Worm (Caenorhabditis elegans): ENCODE measurements around the gene znf-622.

Gene znf-622

ce11 chrIII:6411914-6412313 is 30.5 kb downstream of the znf-622 start, which contains the start of gene C05D11.5:
Gene C05D11.5 (minus strand): TSS chrIII:6412014.
- TF ChIP-seq alr-1 (tag; optimal IDR thresholded peaks at IDR 0.05) (no peak), ceh-82 (tag; optimal IDR thresholded peaks at IDR 0.05) (no peak), mab-5 (tag; optimal IDR thresholded peaks at IDR 0.05) (no peak), nhr-77 (tag; optimal IDR thresholded peaks at IDR 0.05) (no peak), nhr-6 (tag; optimal IDR thresholded peaks at IDR 0.05) (no peak), ZK546.5 (tag; optimal IDR thresholded peaks at IDR 0.05) (no peak), nhr-21 (tag; optimal IDR thresholded peaks at IDR 0.05) (no peak), fos-1 (tag; optimal IDR thresholded peaks at IDR 0.05) (no peak), nhr-237 (tag; optimal IDR thresholded peaks at IDR 0.05) (no peak)

- TF ChIP-seq alr-1 (tag; optimal IDR thresholded peaks at IDR 0.05) = no peak
- no peak for TF ChIP-seq ztf-11 (tag; optimal IDR thresholded peaks at IDR 0.05)
- TF ChIP-seq Y55F3AM.14 (GFP tag; optimal IDR thresholded peaks at IDR 0.05) = peak; percentile 35
- TF ChIP-seq lin-39 (tag; optimal IDR thresholded peaks at IDR 0.05) = no peak
- peak; percentile 69 for TF ChIP-seq ama-1 (optimal IDR thresholded peaks at IDR 0.05)
- TF ChIP-seq skn-1 (tag; optimal IDR thresholded peaks at IDR 0.05) = no peak
- TF ChIP-seq nhr-25 (tag; optimal IDR thresholded peaks at IDR 0.05) = peak; percentile 27
- TF ChIP-seq unc-55 (GFP tag; optimal IDR thresholded peaks at IDR 0.05) = peak; percentile 7
- TF ChIP-seq nhr-6 (tag; optimal IDR thresholded peaks at IDR 0.05) = peak; percentile 14
- peak; percentile 46 for TF ChIP-seq sma-3 (GFP tag; optimal IDR thresholded peaks at IDR 0.05)
- TF ChIP-seq ztf-4 (tag; optimal IDR thresholded peaks at IDR 0.05) = peak; percentile 69
- TF ChIP-seq lin-11 (tag; optimal IDR thresholded peaks at IDR 0.05) = no peak
- no peak for TF ChIP-seq nhr-129 (tag; optimal IDR thresholded peaks at IDR 0.05)
- peak; percentile 42 for TF ChIP-seq lin-13 (GFP tag; optimal IDR thresholded peaks at IDR 0.05)
- peak; percentile 36 for TF ChIP-seq crh-2 (tag; optimal IDR thresholded peaks at IDR 0.05)
- TF ChIP-seq blmp-1 (tag; optimal IDR thresholded peaks at IDR 0.05; ENCODE audit: insufficient read depth) = peak; percentile 3
- TF ChIP-seq fos-1 (tag; optimal IDR thresholded peaks at IDR 0.05) = no peak
- TF ChIP-seq ztf-1 (GFP tag; conservative IDR thresholded peaks at IDR 0.05) = no peak
- peak in 1 of 2 experiments; percentile 9 for TF ChIP-seq lsy-2 (tag; optimal IDR thresholded peaks at IDR 0.05)
- TF ChIP-seq mbf-1 (tag; optimal IDR thresholded peaks at IDR 0.05) = no peak
- TF ChIP-seq unc-39 (tag; optimal IDR thresholded peaks at IDR 0.05) = no peak
- no peak for TF ChIP-seq nhr-11 (tag; optimal IDR thresholded peaks at IDR 0.05)
- TF ChIP-seq nhr-21 (tag; optimal IDR thresholded peaks at IDR 0.05) = peak; percentile 17
These were observed 34.0 kb downstream of the znf-622 start, which contains the start of gene nas-4 for ce11 chrIII:6415306-6415973. Gene nas-4 (minus strand): TSS chrIII:6415656.

- TF ChIP-seq fos-1 (tag; optimal IDR thresholded peaks at IDR 0.05) = no peak
- no peak for TF ChIP-seq egl-27 (tag; optimal IDR thresholded peaks at IDR 0.05)
- no peak for TF ChIP-seq sma-3 (GFP tag; optimal IDR thresholded peaks at IDR 0.05)
- TF ChIP-seq lin-13 (GFP tag; optimal IDR thresholded peaks at IDR 0.05) = no peak
- no peak for TF ChIP-seq unc-55 (GFP tag; optimal IDR thresholded peaks at IDR 0.05)
- no peak for TF ChIP-seq nhr-11 (tag; optimal IDR thresholded peaks at IDR 0.05)
- TF ChIP-seq gmeb-1 (tag; optimal IDR thresholded peaks at IDR 0.05) = no peak
- TF ChIP-seq nhr-237 (tag; optimal IDR thresholded peaks at IDR 0.05) = no peak
- no peak for TF ChIP-seq nhr-12 (tag; optimal IDR thresholded peaks at IDR 0.05)
- no peak for TF ChIP-seq ceh-16 (tag; optimal IDR thresholded peaks at IDR 0.05)
- TF ChIP-seq mdl-1 (tag; optimal IDR thresholded peaks at IDR 0.05) = no peak
- TF ChIP-seq zag-1 (tag; optimal IDR thresholded peaks at IDR 0.05) = no peak
- no peak for TF ChIP-seq ztf-4 (tag; optimal IDR thresholded peaks at IDR 0.05)
- TF ChIP-seq nhr-6 (tag; optimal IDR thresholded peaks at IDR 0.05) = no peak
- TF ChIP-seq unc-39 (tag; optimal IDR thresholded peaks at IDR 0.05) = no peak
- no peak for TF ChIP-seq peb-1 (tag; optimal IDR thresholded peaks at IDR 0.05)
- no peak for TF ChIP-seq lsy-2 (tag; optimal IDR thresholded peaks at IDR 0.05)
- TF ChIP-seq ceh-82 (tag; optimal IDR thresholded peaks at IDR 0.05) = no peak
- no peak for TF ChIP-seq alr-1 (tag; optimal IDR thresholded peaks at IDR 0.05)
- TF ChIP-seq snpc-4 (tag; optimal IDR thresholded peaks at IDR 0.05) = no peak
These were observed 36.8 kb downstream of the znf-622 start for ce11 chrIII:6418254-6418653.

- peak; percentile 24 for TF ChIP-seq nhr-25 (tag; optimal IDR thresholded peaks at IDR 0.05)
- TF ChIP-seq fos-1 (tag; optimal IDR thresholded peaks at IDR 0.05) = peak; percentile 17
- no peak for TF ChIP-seq nhr-129 (tag; optimal IDR thresholded peaks at IDR 0.05)
- TF ChIP-seq mdl-1 (tag; optimal IDR thresholded peaks at IDR 0.05) = peak in 1 of 2 experiments; percentile 19
- no peak for TF ChIP-seq ceh-82 (tag; optimal IDR thresholded peaks at IDR 0.05)
- TF ChIP-seq mab-5 (tag; optimal IDR thresholded peaks at IDR 0.05) = no peak
- TF ChIP-seq sma-3 (GFP tag; optimal IDR thresholded peaks at IDR 0.05) = no peak
- TF ChIP-seq nhr-21 (tag; optimal IDR thresholded peaks at IDR 0.05) = peak; percentile 11
- TF ChIP-seq ztf-11 (tag; optimal IDR thresholded peaks at IDR 0.05) = no peak
- TF ChIP-seq peb-1 (tag; optimal IDR thresholded peaks at IDR 0.05) = no peak
- TF ChIP-seq sem-4 (tag; optimal IDR thresholded peaks at IDR 0.05) = no peak
- TF ChIP-seq ama-1 (optimal IDR thresholded peaks at IDR 0.05) = peak; percentile 48
- peak; percentile 4 for TF ChIP-seq crh-2 (tag; optimal IDR thresholded peaks at IDR 0.05)
- TF ChIP-seq nhr-23 (tag; optimal IDR thresholded peaks at IDR 0.05) = no peak
- no peak for TF ChIP-seq F13H6.1 (tag; optimal IDR thresholded peaks at IDR 0.05)
These were observed 38.0 kb downstream of the znf-622 start, which contains the start of gene atgl-1 for ce11 chrIII:6419409-6419944. Gene atgl-1 (minus strand): TSS chrIII:6419459.

Data from whole organism, L2 larva.